Fruit fly (Drosophila melanogaster): ENCODE measurements around the gene Pen.

Pen gene

DNA sequence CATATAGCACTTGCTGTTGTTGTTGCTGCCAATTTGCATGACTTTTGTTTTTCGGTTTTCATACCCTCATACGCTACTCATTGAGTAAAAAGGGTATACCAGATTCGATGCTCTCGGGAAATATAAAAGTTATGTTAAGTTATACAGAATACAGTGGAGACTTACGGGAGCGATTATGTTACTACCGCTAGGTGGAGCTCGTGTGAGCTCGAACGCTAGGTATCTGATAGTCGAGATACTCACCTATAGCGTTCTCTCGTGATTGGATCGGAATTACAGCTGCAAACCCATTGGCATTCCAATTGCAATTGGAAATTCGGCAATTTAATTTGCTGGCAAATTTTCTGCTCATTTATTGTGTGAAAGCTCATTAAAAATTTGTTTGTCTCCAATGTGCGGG, 23.3 kb upstream of the Pen start (continued):
- peak; percentile 23; the same call in 1 of the 2 replicates for TF ChIP-seq CG13287 (GFP tag; IDR thresholded peaks at IDR 0.05; ENCODE audit: partially characterized antibody)
- TF ChIP-seq Six4 (GFP tag; optimal IDR thresholded peaks at IDR 0.05) = no peak
- TF ChIP-seq CG10543 (GFP tag; optimal IDR thresholded peaks at IDR 0.05) = no peak
- no peak for TF ChIP-seq CG8944 (GFP tag; optimal IDR thresholded peaks at IDR 0.05)
- TF ChIP-seq CoRest (tag; optimal IDR thresholded peaks at IDR 0.05) = no peak
- TF ChIP-seq p53 (GFP tag; optimal IDR thresholded peaks at IDR 0.05) = no peak
- TF ChIP-seq amos (GFP tag; IDR thresholded peaks at IDR 0.05; ENCODE audit: partially characterized antibody) = 0 out of 2 replicates have a peak, but pooled peaks have one; percentile 20
- TF ChIP-seq CG16813 (GFP tag; IDR thresholded peaks at IDR 0.05; ENCODE audit: partially characterized antibody) = peak; percentile 78
- TF ChIP-seq bbx (GFP tag; IDR thresholded peaks at IDR 0.05; ENCODE audit: partially characterized antibody) = peak; percentile 75
- TF ChIP-seq hb (GFP tag; IDR thresholded peaks at IDR 0.05; ENCODE audit: partially characterized antibody) = peak; percentile 81
- TF ChIP-seq CG17802 (tag; optimal IDR thresholded peaks at IDR 0.05) = no peak
- TF ChIP-seq CG7928 (GFP tag; optimal IDR thresholded peaks at IDR 0.05) = no peak
- peak; percentile 52; the same call in 1 of the 3 replicates for TF ChIP-seq Opbp (GFP tag; IDR thresholded peaks at IDR 0.05; ENCODE audit: partially characterized antibody)
- TF ChIP-seq CG17361 (GFP tag; IDR thresholded peaks at IDR 0.05) = no peak
- TF ChIP-seq Hmr (GFP tag; optimal IDR thresholded peaks at IDR 0.05) = no peak
- no peak for TF ChIP-seq prd (optimal IDR thresholded peaks at IDR 0.05)
- TF ChIP-seq prd (GFP tag; IDR thresholded peaks at IDR 0.05) = no peak
- no peak for TF ChIP-seq CG3726 (GFP tag; IDR thresholded peaks at IDR 0.05)
- no peak for TF ChIP-seq twi (tag; optimal IDR thresholded peaks at IDR 0.05)
- TF ChIP-seq CG15269 (tag; optimal IDR thresholded peaks at IDR 0.05) = no peak
- peak; percentile 43; the same call in 1 of the 3 replicates for TF ChIP-seq knrl (GFP tag; IDR thresholded peaks at IDR 0.05; ENCODE audit: partially characterized antibody)
- no peak for TF ChIP-seq otp (GFP tag; IDR thresholded peaks at IDR 0.05)
- TF ChIP-seq ato (GFP tag; IDR thresholded peaks at IDR 0.05; ENCODE audit: partially characterized antibody) = peak; percentile 81
- TF ChIP-seq nom (GFP tag; optimal IDR thresholded peaks at IDR 0.05) = no peak
- no peak for TF ChIP-seq Blimp-1 (GFP tag; optimal IDR thresholded peaks at IDR 0.05)
- no peak for TF ChIP-seq nau (GFP tag; optimal IDR thresholded peaks at IDR 0.05)
- TF ChIP-seq H15 (GFP tag; IDR thresholded peaks at IDR 0.05) = 0 out of 3 replicates have a peak, but pooled peaks have one; percentile 32
- TF ChIP-seq CG6791 (GFP tag; IDR thresholded peaks at IDR 0.05; ENCODE audit: partially characterized antibody) = peak; percentile 78
- no peak for TF ChIP-seq CG30431 (GFP tag; optimal IDR thresholded peaks at IDR 0.05)

- TF ChIP-seq Ets65A (GFP tag) = peak; percentile 14
- peak; percentile 12 for TF ChIP-seq Sox102F (GFP tag; optimal IDR thresholded peaks at IDR 0.05)
- TF ChIP-seq Drgx (GFP tag; IDR thresholded peaks at IDR 0.05) = peak; percentile 39
- no peak for TF ChIP-seq esg (GFP tag; conservative IDR thresholded peaks at IDR 0.05)
- peak in 1 of 2 experiments; percentile 33 for TF ChIP-seq Hr51 (GFP tag; optimal IDR thresholded peaks at IDR 0.05)
- TF ChIP-seq ap (GFP tag; IDR thresholded peaks at IDR 0.05) = no peak
- 0 out of 4 replicates have a peak, but pooled peaks have one; percentile 60 for TF ChIP-seq chinmo (GFP tag; IDR thresholded peaks at IDR 0.05; ENCODE audit: partially characterized antibody)
- no peak for TF ChIP-seq wdn (GFP tag; IDR thresholded peaks at IDR 0.05)
- TF ChIP-seq Blimp-1 (GFP tag; optimal IDR thresholded peaks at IDR 0.05) = peak; percentile 51
- no peak for TF ChIP-seq ken (GFP tag; IDR thresholded peaks at IDR 0.05)
These were observed 20.8 kb upstream of the Pen start for dm6 chr2L:10035786-10036364.
